Fruit fly (Drosophila melanogaster): ENCODE measurements around the gene CG4558.

The CG4558 gene

dm6 chrX:6820703-6821102, 28.9 kb upstream of the CG4558 start, which contains the start of the genes Nf-YC and xit (continued):
- TF ChIP-seq CG8765 (GFP tag; IDR thresholded peaks at IDR 0.05) (no peak), hkb (optimal IDR thresholded peaks at IDR 0.05) (no peak), hkb (GFP tag; IDR thresholded peaks at IDR 0.05) (no peak), CG13894 (tag; optimal IDR thresholded peaks at IDR 0.05) (no peak), Dfd (GFP tag; optimal IDR thresholded peaks at IDR 0.05) (no peak), hbn (GFP tag; IDR thresholded peaks at IDR 0.05; ENCODE audit: partially characterized antibody) (peak; percentile 51; the same call in 1 of the 2 replicates), Abd-B (GFP tag; optimal IDR thresholded peaks at IDR 0.05) (no peak), CG9609 (GFP tag; optimal IDR thresholded peaks at IDR 0.05) (no peak), gcm (GFP tag; optimal IDR thresholded peaks at IDR 0.05) (no peak), jing (GFP tag; optimal IDR thresholded peaks at IDR 0.05) (no peak), Hr39 (optimal IDR thresholded peaks at IDR 0.05) (no peak), unpg (GFP tag; optimal IDR thresholded peaks at IDR 0.05) (no peak), vnd (GFP tag; IDR thresholded peaks at IDR 0.05; ENCODE audit: partially characterized antibody) (peak; percentile 43; the same call in 1 of the 3 replicates)

- TF ChIP-seq CG7556 (GFP tag; optimal IDR thresholded peaks at IDR 0.05): no peak
- TF ChIP-seq CG7786 (GFP tag; optimal IDR thresholded peaks at IDR 0.05): no peak
- peak; percentile 52 for TF ChIP-seq CG15479 (GFP tag; optimal IDR thresholded peaks at IDR 0.05)
These were observed 26.7 kb upstream of the CG4558 start, which contains the start of gene Atx-1 for dm6 chrX:6822904-6823303. Gene Atx-1 (plus strand): TSS chrX:6823204.

dm6 chrX:6824203-6824602, 25.4 kb upstream of the CG4558 start, which contains the start of gene nonC:
Gene nonC (plus strand): TSS chrX:6824496.
- peak; percentile 87 for TF ChIP-seq amos (GFP tag; IDR thresholded peaks at IDR 0.05; ENCODE audit: partially characterized antibody)
- TF ChIP-seq CG34224 (GFP tag; IDR thresholded peaks at IDR 0.05; ENCODE audit: partially characterized antibody): peak; percentile 89
- TF ChIP-seq abd-A (tag; optimal IDR thresholded peaks at IDR 0.05): no peak
- peak; percentile 51 for TF ChIP-seq MBD-R2 (GFP tag; IDR thresholded peaks at IDR 0.05)
- peak; percentile 51 for TF ChIP-seq gfzf (GFP tag; optimal IDR thresholded peaks at IDR 0.05)
- peak; percentile 88 for TF ChIP-seq CG2116 (GFP tag; optimal IDR thresholded peaks at IDR 0.05)
- TF ChIP-seq CG17328 (GFP tag; IDR thresholded peaks at IDR 0.05): no peak
- TF ChIP-seq CG15514 (GFP tag; optimal IDR thresholded peaks at IDR 0.05): peak; percentile 55
- peak; percentile 89 for TF ChIP-seq Bgb (GFP tag; IDR thresholded peaks at IDR 0.05; ENCODE audit: partially characterized antibody)
- peak; percentile 90 for TF ChIP-seq BEAF-32 (GFP tag; optimal IDR thresholded peaks at IDR 0.05)
- peak; percentile 81 for TF ChIP-seq unc-4 (GFP tag; IDR thresholded peaks at IDR 0.05; ENCODE audit: partially characterized antibody)
- peak; percentile 27 for TF ChIP-seq nmo (GFP tag; optimal IDR thresholded peaks at IDR 0.05)
- TF ChIP-seq CG4617 (GFP tag; optimal IDR thresholded peaks at IDR 0.05; ENCODE audit: borderline replicate concordance): peak; percentile 40
- no peak for TF ChIP-seq kni (GFP tag; optimal IDR thresholded peaks at IDR 0.05)
- no peak for TF ChIP-seq H15 (GFP tag; IDR thresholded peaks at IDR 0.05)
- peak; percentile 65 for TF ChIP-seq ato (GFP tag; IDR thresholded peaks at IDR 0.05; ENCODE audit: partially characterized antibody)
- TF ChIP-seq trem (tag; optimal IDR thresholded peaks at IDR 0.05): peak; percentile 70
- no peak for TF ChIP-seq emc (GFP tag; optimal IDR thresholded peaks at IDR 0.05)
- TF ChIP-seq HmgZ (tag; optimal IDR thresholded peaks at IDR 0.05): peak; percentile 60
- TF ChIP-seq CG15269 (tag; optimal IDR thresholded peaks at IDR 0.05): no peak
- TF ChIP-seq hbn (GFP tag; IDR thresholded peaks at IDR 0.05; ENCODE audit: partially characterized antibody): peak; percentile 80
- no peak for TF ChIP-seq mirr (GFP tag; optimal IDR thresholded peaks at IDR 0.05)
- TF ChIP-seq phol (tag; optimal IDR thresholded peaks at IDR 0.05): peak; percentile 34
- peak; percentile 70; the same call in 2 of the 3 replicates for TF ChIP-seq mld (GFP tag; IDR thresholded peaks at IDR 0.05; ENCODE audit: partially characterized antibody)
- peak; percentile 37 to 86 for TF ChIP-seq crp (GFP tag; optimal IDR thresholded peaks at IDR 0.05)
- TF ChIP-seq Myb (GFP tag; optimal IDR thresholded peaks at IDR 0.05): peak; percentile 34
- TF ChIP-seq Opbp (GFP tag; IDR thresholded peaks at IDR 0.05; ENCODE audit: partially characterized antibody): peak; percentile 76
- TF ChIP-seq vnd (GFP tag; IDR thresholded peaks at IDR 0.05; ENCODE audit: partially characterized antibody): peak; percentile 88
- peak; percentile 93 for TF ChIP-seq Scr (GFP tag; IDR thresholded peaks at IDR 0.05; ENCODE audit: partially characterized antibody)
- peak; percentile 67 for TF ChIP-seq Dref (GFP tag; IDR thresholded peaks at IDR 0.05)
- peak; percentile 85 for TF ChIP-seq bbx (GFP tag; IDR thresholded peaks at IDR 0.05; ENCODE audit: partially characterized antibody)
- peak; percentile 90 for TF ChIP-seq HLH4C (GFP tag; IDR thresholded peaks at IDR 0.05; ENCODE audit: partially characterized antibody)

All from whole organism, embryonic.